Fruit fly (Drosophila melanogaster): Measurements from ENCODE around the gene CG6321.

CG6321 gene

DNA sequence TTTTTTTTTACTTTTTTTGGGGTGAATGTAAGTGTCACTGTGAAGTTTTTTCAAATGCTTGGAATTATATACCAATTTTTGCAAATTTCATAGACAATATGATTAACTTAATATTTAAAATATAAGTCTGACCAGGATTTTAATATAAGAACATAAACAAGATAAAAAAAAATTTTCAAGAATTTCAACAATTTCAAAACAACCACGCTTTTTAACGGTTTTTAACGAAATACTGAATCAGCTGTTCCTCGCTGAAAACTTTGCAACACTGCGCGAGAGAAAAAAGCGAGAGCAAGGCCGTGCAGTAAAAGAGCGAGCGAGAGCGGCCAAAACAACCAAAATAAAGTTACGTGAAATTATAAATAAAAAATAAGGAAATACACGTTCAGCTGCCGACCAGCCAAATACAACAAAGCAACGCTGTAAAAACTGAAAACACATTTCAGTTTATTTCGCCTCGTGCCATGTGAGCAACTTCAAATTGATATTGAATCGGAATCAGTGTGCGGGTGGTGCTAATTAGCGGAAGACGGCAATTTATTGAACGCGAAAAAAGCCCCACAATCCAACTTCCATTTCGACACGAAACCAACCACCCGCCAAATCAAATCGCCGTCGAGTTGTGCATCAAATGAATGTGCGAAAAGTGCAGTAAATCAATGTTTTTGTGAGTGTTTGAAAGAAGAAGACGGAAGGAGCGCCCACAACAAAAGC lies 35.3 kb upstream of the CG6321 start, which contains the start of the genes CG46439, Iyd and CG33947 (continued):
- no peak for TF ChIP-seq Hmx (GFP tag; optimal IDR thresholded peaks at IDR 0.05)
- no peak for TF ChIP-seq CG3407 (GFP tag; optimal IDR thresholded peaks at IDR 0.05)
- TF ChIP-seq CG17361 (GFP tag; IDR thresholded peaks at IDR 0.05): 0 out of 3 replicates have a peak, but pooled peaks have one; percentile 17
- peak; percentile 32 for TF ChIP-seq CG15269 (tag; optimal IDR thresholded peaks at IDR 0.05)
- peak; percentile 73 for TF ChIP-seq lbe (GFP tag; optimal IDR thresholded peaks at IDR 0.05)
- TF ChIP-seq hbn (GFP tag; IDR thresholded peaks at IDR 0.05; ENCODE audit: partially characterized antibody): peak; percentile 44; the same call in 1 of the 2 replicates
- peak; percentile 40; the same call in 1 of the 2 replicates for TF ChIP-seq unc-4 (GFP tag; IDR thresholded peaks at IDR 0.05; ENCODE audit: partially characterized antibody)
- no peak for TF ChIP-seq twi (tag; optimal IDR thresholded peaks at IDR 0.05)
- TF ChIP-seq vvl (GFP tag; IDR thresholded peaks at IDR 0.05): peak; percentile 14; the same call in 1 of the 2 replicates
- TF ChIP-seq CG7357 (GFP tag; IDR thresholded peaks at IDR 0.05): no peak
- TF ChIP-seq Myb (GFP tag; optimal IDR thresholded peaks at IDR 0.05): peak; percentile 93
- TF ChIP-seq Atf-2 (GFP tag; optimal IDR thresholded peaks at IDR 0.05): no peak
- no peak for TF ChIP-seq mirr (GFP tag; optimal IDR thresholded peaks at IDR 0.05)
- TF ChIP-seq ash1 (GFP tag; optimal IDR thresholded peaks at IDR 0.05): no peak
- peak; percentile 54 for TF ChIP-seq gcm (GFP tag; optimal IDR thresholded peaks at IDR 0.05)
- TF ChIP-seq CG33213 (GFP tag; optimal IDR thresholded peaks at IDR 0.05): no peak
- TF ChIP-seq CG15479 (GFP tag; optimal IDR thresholded peaks at IDR 0.05): no peak
- TF ChIP-seq CG31441 (GFP tag; IDR thresholded peaks at IDR 0.05): no peak
- TF ChIP-seq lov (optimal IDR thresholded peaks at IDR 0.05): no peak
- no peak for TF ChIP-seq lov (GFP tag; IDR thresholded peaks at IDR 0.05)
- no peak for TF ChIP-seq CG4282 (GFP tag; optimal IDR thresholded peaks at IDR 0.05)
- no peak for TF ChIP-seq vfl (GFP tag; optimal IDR thresholded peaks at IDR 0.05)
- TF ChIP-seq sisA (GFP tag; IDR thresholded peaks at IDR 0.05): no peak
- TF ChIP-seq zf30C (GFP tag; optimal IDR thresholded peaks at IDR 0.05): no peak
- TF ChIP-seq Dp (GFP tag; optimal IDR thresholded peaks at IDR 0.05): peak; percentile 67
- TF ChIP-seq GATAe (GFP tag; conservative IDR thresholded peaks at IDR 0.05): no peak
- TF ChIP-seq CG1602 (GFP tag; optimal IDR thresholded peaks at IDR 0.05): no peak
- TF ChIP-seq CG10979 (tag; optimal IDR thresholded peaks at IDR 0.05): no peak
- TF ChIP-seq CG5245 (GFP tag; optimal IDR thresholded peaks at IDR 0.05): no peak
- TF ChIP-seq CG8944 (GFP tag; optimal IDR thresholded peaks at IDR 0.05): no peak
- no peak for TF ChIP-seq Abd-B (GFP tag; optimal IDR thresholded peaks at IDR 0.05)
- 0 out of 2 replicates have a peak, but pooled peaks have one; percentile 28 for TF ChIP-seq ato (GFP tag; IDR thresholded peaks at IDR 0.05; ENCODE audit: partially characterized antibody)
- peak; percentile 55; the same call in 1 of the 2 replicates for TF ChIP-seq E2f1 (GFP tag; IDR thresholded peaks at IDR 0.05)
- TF ChIP-seq row (GFP tag; IDR thresholded peaks at IDR 0.05): peak; percentile 35; the same call in 1 of the 3 replicates
- TF ChIP-seq CG7839 (tag; optimal IDR thresholded peaks at IDR 0.05): no peak
- TF ChIP-seq CG7786 (GFP tag; optimal IDR thresholded peaks at IDR 0.05): no peak
- no peak for TF ChIP-seq ERR (GFP tag; optimal IDR thresholded peaks at IDR 0.05)
- TF ChIP-seq NC2β (GFP tag; optimal IDR thresholded peaks at IDR 0.05): peak; percentile 26
- TF ChIP-seq usp (GFP tag; optimal IDR thresholded peaks at IDR 0.05): no peak
- no peak for TF ChIP-seq CG1832 (GFP tag; optimal IDR thresholded peaks at IDR 0.05)
- TF ChIP-seq PHDP (tag; optimal IDR thresholded peaks at IDR 0.05): peak; percentile 12
- TF ChIP-seq Poxn (GFP tag; IDR thresholded peaks at IDR 0.05): no peak
- no peak for TF ChIP-seq CG17612 (GFP tag; IDR thresholded peaks at IDR 0.05)
- no peak for TF ChIP-seq CG9437 (GFP tag; optimal IDR thresholded peaks at IDR 0.05)
- peak; percentile 23 for TF ChIP-seq CTCF (GFP tag; optimal IDR thresholded peaks at IDR 0.05)
- TF ChIP-seq Xbp1 (GFP tag; optimal IDR thresholded peaks at IDR 0.05): no peak
- TF ChIP-seq Deaf1 (tag; optimal IDR thresholded peaks at IDR 0.05): peak; percentile 46
- TF ChIP-seq Spps (tag; optimal IDR thresholded peaks at IDR 0.05): no peak
- no peak for TF ChIP-seq HLH4C (GFP tag; IDR thresholded peaks at IDR 0.05; ENCODE audit: partially characterized antibody)
- no peak for TF ChIP-seq CG15073 (GFP tag; optimal IDR thresholded peaks at IDR 0.05)
- TF ChIP-seq CG34376 (GFP tag; optimal IDR thresholded peaks at IDR 0.05): peak; percentile 41

Measured in whole organism, embryonic.